Worm (Caenorhabditis elegans) whole organism, L1 larva: ENCODE data around the gene F38E9.6.

Experiments used
- C16A3.4 ChIP-seq: fragments of 150-350 bp; optimal IDR thresholded peaks from 2 replicates; lab custom pipeline; 2014; ENCODE audit warnings: missing biosample characterization, missing genetic modification characterization
- Y116A8C.19 ChIP-seq: sonication (generic microtip); optimal IDR thresholded peaks from 2 replicates; lab custom pipeline; 2016; ENCODE audit warnings: missing compliant biosample characterization, missing genetic modification characterization, borderline replicate concordance
- aha-1 ChIP-seq: fragments of 150-350 bp; optimal IDR thresholded peaks from 2 replicates; lab custom pipeline; 2014; ENCODE audit warnings: missing biosample characterization, missing genetic modification characterization
- alr-1 ChIP-seq: fragments of 200-800 bp; sonication (Bioruptor generic); optimal IDR thresholded peaks from 2 replicates; lab custom pipeline; 2018; ENCODE audit warnings: borderline replicate concordance, mild to moderate bottlenecking, missing genetic modification characterization, missing compliant biosample characterization
- ama-1 ChIP-seq: fragments of 150-350 bp; optimal IDR thresholded peaks from 2 replicates; lab custom pipeline; 2014
- ceh-63 ChIP-seq: fragments of 200-800 bp; sonication (Bioruptor generic); optimal IDR thresholded peaks from 2 replicates; lab custom pipeline; 2018; ENCODE audit warnings: mild to moderate bottlenecking, missing genetic modification characterization, missing compliant biosample characterization
- ceh-8 ChIP-seq: fragments of 200-800 bp; sonication (Bioruptor generic); optimal IDR thresholded peaks from 2 replicates; lab custom pipeline; 2018; ENCODE audit warnings: mild to moderate bottlenecking, missing genetic modification characterization, moderate library complexity, missing compliant biosample characterization
- ceh-82 ChIP-seq, 3 experiments: fragments of 150-350 bp in 1 of 3; sonication (generic microtip) in 2 of 3; optimal IDR thresholded peaks; 2 replicates each; lab custom pipeline; 2014 to 2017; ENCODE audit warnings: missing biosample characterization in 3 of 3, missing genetic modification characterization in 3 of 3
- ceh-88 ChIP-seq: fragments of 200-800 bp; sonication (Bioruptor generic); IDR thresholded peaks from 2 replicates; pipeline ENCODE4 v1.3.6; 2022; ENCODE audit warnings: missing genetic modification characterization, missing compliant biosample characterization
- ceh-90 ChIP-seq: sonication (generic microtip); optimal IDR thresholded peaks from 2 replicates; lab custom pipeline; 2016; ENCODE audit warnings: missing genetic modification characterization, missing compliant biosample characterization
- dpl-1 ChIP-seq, 3 experiments: fragments of 150-350 bp in 2 of 3; sonication (generic microtip) in 1 of 3; optimal IDR thresholded peaks; 2 replicates each; lab custom pipeline; 2014 to 2017; ENCODE audit warnings: missing biosample characterization in 3 of 3, missing genetic modification characterization in 3 of 3, missing genetic modification reagents in 3 of 3
- efl-1 ChIP-seq, 4 experiments: fragments of 150-350 bp; optimal IDR thresholded peaks in 3 of 4; peaks in 1 of 4; 1 replicate in 1 of 4; 2 replicates in 3 of 4; lab custom pipeline; 2014; ENCODE audit warnings: missing biosample characterization in 2 of 4, missing genetic modification characterization in 2 of 4, missing genetic modification reagents in 2 of 4
- efl-3 ChIP-seq: fragments of 200-800 bp; sonication (Bioruptor generic); optimal IDR thresholded peaks from 2 replicates; lab custom pipeline; 2018; ENCODE audit warnings: mild to moderate bottlenecking, missing genetic modification characterization, missing compliant biosample characterization
- egl-13 ChIP-seq: sonication (generic microtip); optimal IDR thresholded peaks from 2 replicates; lab custom pipeline; 2016; ENCODE audit warnings: missing genotype, missing genetic modification reagents, missing genetic modification characterization, missing compliant biosample characterization
- egl-27 ChIP-seq, 2 experiments: fragments of 150-350 bp in 1 of 2; sonication (generic microtip); optimal IDR thresholded peaks; 3 replicates each; lab custom pipeline; 2017 to 2018; ENCODE audit warnings: missing biosample characterization in 2 of 2, missing genetic modification characterization in 2 of 2, missing genetic modification reagents in 2 of 2
- elt-2 ChIP-seq: sonication (generic microtip); optimal IDR thresholded peaks from 2 replicates; lab custom pipeline; 2016; ENCODE audit warnings: missing genetic modification characterization, mild to moderate bottlenecking, inconsistent platforms, missing compliant biosample characterization, missing genetic modification reagents
- ets-5 ChIP-seq: fragments of 200-800 bp; sonication (Bioruptor generic); IDR thresholded peaks from 2 replicates; pipeline ENCODE4 v1.3.6; 2022; ENCODE audit warnings: missing genetic modification characterization, missing compliant biosample characterization
- fkh-4 ChIP-seq: sonication (generic microtip); optimal IDR thresholded peaks from 2 replicates; lab custom pipeline; 2016; ENCODE audit warnings: missing compliant biosample characterization, missing genetic modification characterization, borderline replicate concordance
- fkh-8 ChIP-seq: sonication (generic microtip); optimal IDR thresholded peaks from 2 replicates; lab custom pipeline; 2016; ENCODE audit warnings: mild to moderate bottlenecking, missing genetic modification characterization, missing compliant biosample characterization
- grh-1 ChIP-seq: fragments of 200-800 bp; sonication (Bioruptor generic); IDR thresholded peaks from 2 replicates; pipeline ENCODE4 v1.3.6; 2022; ENCODE audit warnings: missing genetic modification reagents, missing genetic modification characterization, missing compliant biosample characterization
- hlh-4 ChIP-seq: sonication (generic microtip); optimal IDR thresholded peaks from 2 replicates; lab custom pipeline; 2016; ENCODE audit warnings: mild to moderate bottlenecking, missing genetic modification characterization, missing compliant biosample characterization
- hpl-2 ChIP-seq: fragments of 150-350 bp; optimal IDR thresholded peaks from 2 replicates; lab custom pipeline; 2014; ENCODE audit warnings: missing biosample characterization, missing genetic modification reagents, missing genetic modification characterization
- irx-1 ChIP-seq: sonication (generic microtip); optimal IDR thresholded peaks from 2 replicates; lab custom pipeline; 2016; ENCODE audit warnings: missing genetic modification characterization, missing compliant biosample characterization
- isw-1 ChIP-seq: fragments of 200-800 bp; sonication (Bioruptor generic); IDR thresholded peaks from 2 replicates; pipeline ENCODE4 v1.3.6; 2022; ENCODE audit warnings: missing genetic modification characterization, missing compliant biosample characterization
- lin-13 ChIP-seq: fragments of 150-350 bp; optimal IDR thresholded peaks from 2 replicates; lab custom pipeline; 2014; ENCODE audit warnings: missing biosample characterization, missing genetic modification reagents, missing genetic modification characterization
- lin-14 ChIP-seq: fragments of 200-800 bp; sonication (Bioruptor generic); optimal IDR thresholded peaks from 2 replicates; lab custom pipeline; 2018; ENCODE audit warnings: mild to moderate bottlenecking, missing genetic modification characterization, moderate library complexity, missing compliant biosample characterization
- lin-35 ChIP-seq, 2 experiments: fragments of 150-350 bp; optimal IDR thresholded peaks; 2 replicates each; lab custom pipeline; 2014; ENCODE audit warnings: missing biosample characterization in 2 of 2, missing genetic modification characterization in 2 of 2, missing genetic modification reagents in 2 of 2
- lsy-2 ChIP-seq, 2 experiments: fragments of 150-350 bp; optimal IDR thresholded peaks; 2 replicates each; lab custom pipeline; 2014; ENCODE audit warnings: missing biosample characterization in 2 of 2, missing genetic modification characterization in 2 of 2
- mdl-1 ChIP-seq, 2 experiments: fragments of 150-350 bp; optimal IDR thresholded peaks; 2 replicates each; lab custom pipeline; 2014 to 2017; ENCODE audit warnings: missing biosample characterization in 2 of 2, missing genetic modification characterization in 2 of 2, inconsistent platforms in 1 of 2
- mef-2 ChIP-seq: fragments of 150-350 bp; optimal IDR thresholded peaks from 2 replicates; lab custom pipeline; 2014; ENCODE audit warnings: missing biosample characterization, missing genetic modification characterization
- mep-1 ChIP-seq: fragments of 150-350 bp; optimal IDR thresholded peaks from 2 replicates; lab custom pipeline; 2014; ENCODE audit warnings: missing biosample characterization, missing genetic modification characterization
- nhr-20 ChIP-seq: sonication (generic microtip); optimal IDR thresholded peaks from 2 replicates; lab custom pipeline; 2016; ENCODE audit warnings: mild to moderate bottlenecking, missing genetic modification characterization, missing compliant biosample characterization
- nhr-237 ChIP-seq: fragments of 150-350 bp; optimal IDR thresholded peaks from 2 replicates; lab custom pipeline; 2014; ENCODE audit warnings: missing biosample characterization, missing genetic modification characterization
- nhr-47 ChIP-seq: sonication (generic microtip); optimal IDR thresholded peaks from 2 replicates; lab custom pipeline; 2016; ENCODE audit warnings: mild to moderate bottlenecking, missing genetic modification characterization, moderate library complexity, missing compliant biosample characterization
- nhr-71 ChIP-seq: sonication (generic microtip); optimal IDR thresholded peaks from 2 replicates; lab custom pipeline; 2016; ENCODE audit warnings: mild to moderate bottlenecking, missing genetic modification characterization, moderate library complexity, missing compliant biosample characterization
- nhr-84 ChIP-seq: sonication (generic microtip); optimal IDR thresholded peaks from 2 replicates; lab custom pipeline; 2017; ENCODE audit warnings: missing biosample characterization, missing genetic modification characterization
- nhr-85 ChIP-seq: sonication (generic microtip); peaks from one replicate; lab custom pipeline; 2016; ENCODE audit warnings: missing genetic modification characterization, inconsistent platforms, missing compliant biosample characterization
- nhr-90 ChIP-seq: sonication (generic microtip); optimal IDR thresholded peaks from 2 replicates; lab custom pipeline; 2016; ENCODE audit warnings: mild to moderate bottlenecking, missing genetic modification characterization, missing compliant biosample characterization; ENCODE audit not compliant: poor library complexity
- pax-3 ChIP-seq: fragments of 200-800 bp; sonication (Bioruptor generic); optimal IDR thresholded peaks from 2 replicates; lab custom pipeline; 2018; ENCODE audit warnings: mild to moderate bottlenecking, missing genetic modification characterization, moderate library complexity, missing compliant biosample characterization
- pqm-1 ChIP-seq: sonication (generic microtip); optimal IDR thresholded peaks from 3 replicates; lab custom pipeline; 2017; ENCODE audit warnings: missing biosample characterization, missing genetic modification characterization
- skn-1 ChIP-seq: fragments of 150-350 bp; optimal IDR thresholded peaks from 2 replicates; lab custom pipeline; 2014; ENCODE audit warnings: missing biosample characterization, missing genetic modification characterization
- snu-23 ChIP-seq: sonication (generic microtip); optimal IDR thresholded peaks from 2 replicates; lab custom pipeline; 2016; ENCODE audit warnings: missing genetic modification characterization, missing compliant biosample characterization
- sptf-1 ChIP-seq: fragments of 150-350 bp; optimal IDR thresholded peaks from 2 replicates; lab custom pipeline; 2014; ENCODE audit warnings: missing biosample characterization, missing genetic modification characterization
- swsn-7 ChIP-seq: sonication (generic microtip); optimal IDR thresholded peaks from 2 replicates; lab custom pipeline; 2016; ENCODE audit warnings: missing genetic modification characterization, missing compliant biosample characterization
- tlp-1 ChIP-seq: fragments of 150-350 bp; optimal IDR thresholded peaks from 2 replicates; lab custom pipeline; 2014; ENCODE audit warnings: missing biosample characterization, missing genetic modification characterization
- unc-130 ChIP-seq: fragments of 150-350 bp; optimal IDR thresholded peaks from 2 replicates; lab custom pipeline; 2017; ENCODE audit warnings: missing biosample characterization, missing genetic modification characterization, inconsistent platforms
- unc-86 ChIP-seq: sonication (generic microtip); optimal IDR thresholded peaks from 2 replicates; lab custom pipeline; 2016; ENCODE audit warnings: missing genetic modification characterization, missing compliant biosample characterization
- unc-98 ChIP-seq: fragments of 200-800 bp; sonication (Bioruptor generic); IDR thresholded peaks from 2 replicates; pipeline ENCODE4 v1.3.6; 2022; ENCODE audit warnings: missing genetic modification characterization, missing compliant biosample characterization
- vab-15 ChIP-seq: sonication (generic microtip); optimal IDR thresholded peaks from 2 replicates; lab custom pipeline; 2017; ENCODE audit warnings: missing genotype, mild to moderate bottlenecking, missing genetic modification characterization, missing compliant biosample characterization
- xbp-1 ChIP-seq: sonication (generic microtip); optimal IDR thresholded peaks from 2 replicates; lab custom pipeline; 2016; ENCODE audit warnings: missing genetic modification characterization, missing compliant biosample characterization
- zag-1 ChIP-seq: fragments of 150-350 bp; optimal IDR thresholded peaks from 2 replicates; lab custom pipeline; 2014; ENCODE audit warnings: missing biosample characterization, missing genetic modification characterization
- ztf-11 ChIP-seq, 2 experiments: sonication (generic microtip); optimal IDR thresholded peaks; 2 replicates each; lab custom pipeline; 2016 to 2017; ENCODE audit warnings: missing genetic modification characterization in 2 of 2, missing biosample characterization in 1 of 2, missing compliant biosample characterization in 1 of 2

F38E9.6 gene

ce11 chrX:16445793-16446248 is 13.6 kb downstream of the F38E9.6 start, which contains the start of gene twf-2 (continued):
- TF ChIP-seq lin-14 (GFP tag; lab: Kevin White, UChicago), result peak; percentile 97
- peak; percentile 86 for TF ChIP-seq snu-23 (GFP tag; lab: Kevin White, UChicago)
- TF ChIP-seq nhr-90, result peak; percentile 40
- peak; percentile 11; the same call in 1 of the 2 replicates for TF ChIP-seq grh-1
- TF ChIP-seq C16A3.4 (tag; lab: Kevin White, UChicago), result peak; percentile 59
- peak; percentile 7 for TF ChIP-seq nhr-237
- TF ChIP-seq lin-13 (GFP tag; lab: Kevin White, UChicago), result no peak
- TF ChIP-seq hlh-4, result no peak
- TF ChIP-seq mdl-1 (tag; optimal IDR thresholded peaks at IDR 0.05; lab: Kevin White, UChicago), result peak; percentile 14 to 91
- no peak for TF ChIP-seq Y116A8C.19 (tag; lab: Kevin White, UChicago)
- no peak for TF ChIP-seq mef-2 (tag; lab: Kevin White, UChicago)
- peak; percentile 42 for TF ChIP-seq unc-130 (tag; lab: Kevin White, UChicago)
- no peak for TF ChIP-seq nhr-85 (tag; lab: Kevin White, UChicago)
- no peak for TF ChIP-seq zag-1 (tag; lab: Kevin White, UChicago)
- peak; percentile 26 for TF ChIP-seq skn-1 (tag; lab: Kevin White, UChicago)
- TF ChIP-seq nhr-20, result peak; percentile 77
- no peak for TF ChIP-seq unc-98
- peak; percentile 85 for TF ChIP-seq nhr-71
- no peak for TF ChIP-seq tlp-1 (tag; lab: Kevin White, UChicago)
- peak in 2 of 3 experiments; percentile 13 to 22 for TF ChIP-seq dpl-1 (GFP tag; optimal IDR thresholded peaks at IDR 0.05; lab: Kevin White, UChicago)
- no peak for TF ChIP-seq ama-1 (lab: Kevin White, UChicago)
- peak; percentile 56 for TF ChIP-seq xbp-1 (tag; lab: Kevin White, UChicago)
- TF ChIP-seq fkh-4 (tag; lab: Kevin White, UChicago), result no peak
- TF ChIP-seq ceh-82 (tag; optimal IDR thresholded peaks at IDR 0.05; lab: Kevin White, UChicago), result peak; percentile 4 to 86 (median 74)
- peak; percentile 47 to 71 for TF ChIP-seq efl-1 (optimal IDR thresholded peaks at IDR 0.05; lab: Kevin White, UChicago)
- no peak for TF ChIP-seq efl-1 (GFP tag; optimal IDR thresholded peaks at IDR 0.05 in 1 of 2; lab: Kevin White, UChicago)
- no peak for TF ChIP-seq efl-3 (GFP tag; lab: Kevin White, UChicago)
- no peak for TF ChIP-seq ceh-90 (tag; lab: Kevin White, UChicago)
- TF ChIP-seq nhr-84 (tag; lab: Kevin White, UChicago), result no peak
- TF ChIP-seq ceh-63 (GFP tag; lab: Kevin White, UChicago), result no peak
- peak; percentile 70 for TF ChIP-seq mep-1
- no peak for TF ChIP-seq alr-1
- TF ChIP-seq nhr-47, result peak; percentile 82
- peak in 1 of 2 experiments; percentile 64 for TF ChIP-seq egl-27 (tag; optimal IDR thresholded peaks at IDR 0.05; lab: Kevin White, UChicago)
- no peak for TF ChIP-seq hpl-2
- TF ChIP-seq ceh-88 (GFP tag; lab: Robert Waterston, UW), result no peak
- TF ChIP-seq lsy-2 (tag; optimal IDR thresholded peaks at IDR 0.05; lab: Kevin White, UChicago), result peak; percentile 56 to 75
- TF ChIP-seq lin-35 (GFP tag; optimal IDR thresholded peaks at IDR 0.05; lab: Kevin White, UChicago), result peak; percentile 24 to 61
- peak; percentile 45 for TF ChIP-seq ceh-8 (GFP tag; lab: Kevin White, UChicago)
- no peak for TF ChIP-seq pqm-1 (tag; lab: Kevin White, UChicago)
- TF ChIP-seq aha-1, result no peak
- TF ChIP-seq vab-15, result no peak
- TF ChIP-seq fkh-8 (tag; lab: Kevin White, UChicago), result peak; percentile 85
- peak; percentile 76 for TF ChIP-seq egl-13 (tag; lab: Kevin White, UChicago)
- TF ChIP-seq sptf-1 (tag; lab: Kevin White, UChicago), result no peak
- TF ChIP-seq irx-1, result peak; percentile 10
- TF ChIP-seq elt-2 (tag; lab: Kevin White, UChicago), result no peak
- TF ChIP-seq pax-3 (tag; lab: Kevin White, UChicago), result no peak
- peak in 1 of 2 experiments; percentile 11 for TF ChIP-seq ztf-11 (tag; optimal IDR thresholded peaks at IDR 0.05; lab: Kevin White, UChicago)
- TF ChIP-seq swsn-7, result peak; percentile 80
- no peak for TF ChIP-seq ets-5 (GFP tag; lab: Robert Waterston, UW)
- TF ChIP-seq isw-1 (GFP tag; lab: Robert Waterston, UW), result peak; percentile 46
- peak; percentile 72 for TF ChIP-seq unc-86 (tag; lab: Kevin White, UChicago)
